Fruit fly (Drosophila melanogaster) whole organism, adult: ENCODE measurements around the gene Oatp33Eb.

ENCODE experiments used
- CG14711 ChIP-seq: fragments of 200-800 bp; sonication (Bioruptor generic); optimal IDR thresholded peaks from 2 replicates; lab custom pipeline; 2018; ENCODE audit warnings: missing biosample characterization, mild to moderate bottlenecking, missing genetic modification characterization, moderate library complexity
- CG33017 ChIP-seq: fragments of 200-800 bp; sonication (Bioruptor generic); optimal IDR thresholded peaks from 2 replicates; lab custom pipeline; 2018; ENCODE audit warnings: missing biosample characterization, mild to moderate bottlenecking, missing genetic modification characterization, moderate library complexity
- CG7101 ChIP-seq: fragments of 200-800 bp; sonication (Bioruptor generic); optimal IDR thresholded peaks from 2 replicates; lab custom pipeline; 2018; ENCODE audit warnings: missing biosample characterization, mild to moderate bottlenecking, missing genetic modification characterization, moderate library complexity
- pad ChIP-seq: fragments of 200-800 bp; sonication (Bioruptor generic); optimal IDR thresholded peaks from 3 replicates; lab custom pipeline; 2017; ENCODE audit warnings: missing biosample characterization, missing genetic modification characterization, mild to moderate bottlenecking, moderate library complexity, missing genetic modification reagents
- toe ChIP-seq: fragments of 200-800 bp; sonication (Bioruptor generic); optimal IDR thresholded peaks from 2 replicates; lab custom pipeline; 2016; ENCODE audit warnings: missing biosample characterization, missing genetic modification characterization

DNA sequence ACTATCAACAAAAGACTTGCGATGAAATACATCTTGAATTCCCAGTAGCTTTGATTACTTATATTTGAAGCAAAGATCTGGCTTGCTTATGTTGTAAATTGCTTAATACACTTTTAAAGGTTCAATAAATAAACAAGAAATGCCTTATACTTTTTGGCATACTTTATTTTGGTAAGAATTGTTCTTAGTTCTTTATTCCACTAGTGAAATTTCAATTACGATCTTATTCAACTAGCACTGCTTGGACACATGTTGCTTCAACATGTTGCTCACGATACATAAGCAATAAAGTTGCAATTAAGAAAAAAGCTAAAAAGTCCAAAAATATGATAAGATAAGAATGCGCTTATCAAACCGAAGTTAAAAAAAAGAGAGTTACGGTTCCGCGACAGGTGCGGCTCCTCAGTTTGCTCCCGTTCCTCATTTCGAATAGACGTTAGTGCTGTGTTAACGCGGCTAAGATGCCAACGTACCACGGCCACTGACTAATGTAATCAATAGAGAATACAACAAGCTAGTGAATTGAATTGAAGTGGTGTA is at the start of gene Oatp33Eb, which contains the start of gene CG5421:
- TF ChIP-seq CG33017 (tag; lab: Kevin White, UChicago) (peak; percentile 73), pad (no peak), CG14711 (tag; lab: Kevin White, UChicago) (no peak), toe (GFP tag; lab: Kevin White, UChicago) (no peak), CG7101 (tag; lab: Kevin White, UChicago) (no peak)
